Worm (Caenorhabditis elegans): Measurements from ENCODE around the gene mrpl-51.

ce11 chrIV:12005090-12005770 is 25.9 kb upstream of the mrpl-51 start:
- TF ChIP-seq flt-1 (GFP tag; IDR thresholded peaks at IDR 0.05) (no peak), ztf-23 (GFP tag; IDR thresholded peaks at IDR 0.05) (no peak), cog-1 (tag; optimal IDR thresholded peaks at IDR 0.05) (no peak), tab-1 (GFP tag; IDR thresholded peaks at IDR 0.05) (no peak), klf-2 (GFP tag; conservative IDR thresholded peaks at IDR 0.05) (no peak), med-1 (GFP tag; optimal IDR thresholded peaks at IDR 0.05; ENCODE audit: insufficient read depth) (no peak), ref-1 (GFP tag; conservative IDR thresholded peaks at IDR 0.05) (no peak), T22C8.4 (GFP tag; IDR thresholded peaks at IDR 0.05) (no peak), ztf-29 (GFP tag; IDR thresholded peaks at IDR 0.05) (no peak)

Data from whole organism, midembryonic.